Fruit fly (Drosophila melanogaster) ovary, adult (tissue): ENCODE results near the gene Myt1.

Source experiments
- CG17801 ChIP-seq: fragments of 200-800 bp; optimal IDR thresholded peaks from 2 replicates; lab custom pipeline; 2019; ENCODE audit warnings: missing biosample characterization, mild to moderate bottlenecking, missing genetic modification characterization, moderate library complexity; ENCODE audit not compliant: partially characterized antibody

The Myt1 gene

DNA sequence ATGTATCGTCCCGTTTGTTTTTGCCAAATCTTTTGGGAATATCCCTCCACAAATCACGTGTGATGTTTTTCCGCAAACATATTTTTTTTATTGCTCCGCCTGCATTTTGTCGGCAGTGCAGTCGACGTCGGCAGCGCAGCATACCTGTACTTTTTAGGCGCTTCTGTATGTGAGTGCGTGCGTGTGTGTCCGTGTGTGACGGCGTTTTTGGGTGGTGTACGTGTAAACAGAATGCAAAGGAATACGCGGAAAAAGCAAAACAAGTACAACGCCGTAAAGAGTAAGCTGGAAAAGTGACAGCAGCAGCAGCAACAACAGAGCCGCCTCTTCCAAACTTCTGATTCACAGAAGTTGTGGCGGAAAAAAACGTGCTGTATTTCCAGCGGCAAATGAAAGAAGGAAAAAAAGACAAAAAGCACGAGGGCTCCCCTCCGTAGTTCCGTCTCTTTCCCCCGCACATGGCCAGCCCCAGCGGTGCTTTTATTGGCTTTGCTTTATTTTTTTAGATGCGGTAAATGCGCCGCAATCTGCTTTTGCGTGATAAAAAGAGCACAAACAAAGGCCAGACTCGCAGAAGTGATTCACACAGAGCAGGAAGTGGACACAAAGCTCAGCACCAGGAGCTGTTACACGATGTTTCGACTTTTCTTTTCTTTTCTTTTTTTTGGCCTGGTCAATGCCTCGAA, 9.1 kb downstream of the Myt1 start:
- TF ChIP-seq CG17801, result peak; percentile 58

DNA sequence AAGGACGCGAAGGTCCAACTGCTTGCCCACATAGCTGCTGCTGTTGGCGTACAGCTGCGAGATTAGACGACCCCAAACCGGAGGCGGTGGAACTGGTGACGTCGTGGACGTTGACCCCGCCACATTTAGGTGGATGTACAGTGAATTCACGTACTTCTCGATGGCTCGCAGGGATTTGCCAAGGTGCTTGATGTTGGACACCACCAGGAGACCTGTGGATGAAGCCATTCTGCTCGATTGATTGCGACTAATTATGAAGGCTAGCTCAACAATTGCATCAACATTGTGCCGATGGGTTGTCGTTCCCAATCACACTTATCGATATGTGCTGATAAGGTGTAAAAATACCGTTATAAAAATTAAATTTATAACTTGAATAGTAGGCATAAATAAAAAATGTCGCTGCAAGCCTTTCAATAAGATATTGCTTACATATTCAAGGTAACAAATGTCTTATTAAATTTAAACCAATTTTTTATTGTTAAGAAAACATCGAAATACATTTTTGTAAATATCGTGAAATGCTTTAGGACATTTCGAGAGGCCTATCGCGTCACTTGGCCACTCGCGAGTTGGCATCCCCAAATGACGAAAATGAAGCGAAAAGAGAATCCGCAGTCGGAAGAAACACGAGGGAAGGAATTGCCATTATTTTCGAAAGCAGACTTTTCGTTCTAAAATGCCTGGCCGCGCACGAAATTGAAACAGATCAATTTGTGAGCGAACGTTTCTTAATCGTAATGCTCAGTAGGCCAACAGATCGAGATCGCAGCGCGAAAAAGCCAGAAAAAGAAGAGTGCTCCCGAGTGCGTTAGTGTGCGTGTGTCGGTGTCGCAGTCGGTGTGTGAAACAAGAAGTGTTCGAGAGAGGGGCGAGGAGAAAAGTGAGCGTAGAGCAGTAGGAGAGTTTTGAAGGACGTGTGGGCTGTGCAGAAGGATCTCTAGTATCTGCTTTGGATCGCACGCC, 10.6 kb downstream of the Myt1 start, which contains the start of the genes Ppat-Dpck and scny:
Ppat-Dpck (minus strand) TSS at position 263 of the 966 bp plus-strand sequence.
scny (plus strand) TSS at position 471 of the 966 bp plus-strand sequence.
- peak; percentile 35 for TF ChIP-seq CG17801

- TF ChIP-seq CG17801, result no peak
Observed at dm6 chr3L:5765844-5766200, 13.6 kb downstream of the Myt1 start, which contains the start of gene Txl. Gene Txl (plus strand): TSS chr3L:5765846.

dm6 chr3L:5764922-5765843, 14.2 kb downstream of the Myt1 start, which contains the start of gene CG10576:
Gene CG10576 (minus strand): TSS chr3L:5765702.
- TF ChIP-seq CG17801, result no peak

- TF ChIP-seq CG17801, result no peak
Observed at dm6 chr3L:5753605-5754365, 25.6 kb downstream of the Myt1 start.

DNA sequence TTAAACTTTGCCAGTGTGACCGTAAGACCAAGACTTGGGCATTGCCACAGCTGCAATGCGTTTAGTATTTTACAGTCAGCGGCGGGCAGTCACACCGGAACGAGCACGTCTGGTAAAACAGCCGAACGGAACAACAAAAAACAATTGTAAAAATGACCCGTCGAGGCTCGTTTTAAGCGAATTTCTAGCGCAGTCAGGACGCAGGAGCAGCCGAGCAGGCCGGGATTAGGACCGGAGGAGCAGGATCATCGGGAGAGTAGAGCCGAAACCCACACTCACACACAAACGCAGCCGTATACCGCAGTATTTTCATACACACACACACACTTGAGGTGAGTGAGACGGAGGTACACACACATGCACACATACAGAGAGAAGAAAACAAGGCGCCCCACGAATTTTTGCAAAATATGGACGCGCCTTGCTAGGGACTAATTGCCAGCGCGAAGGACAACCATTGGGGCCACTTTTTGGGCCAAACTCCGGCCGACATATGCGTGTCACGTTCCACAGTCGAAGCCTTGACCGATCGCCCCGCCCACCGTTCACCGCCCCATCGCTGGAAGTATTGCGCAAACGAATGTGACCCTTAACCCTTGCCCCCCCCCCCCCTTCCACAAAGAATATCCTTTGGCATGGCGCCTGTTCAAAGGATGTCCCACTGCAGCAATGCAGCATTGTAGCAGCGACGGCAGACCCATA, 26.3 kb downstream of the Myt1 start, which contains the start of gene Usp47:
Usp47 (plus strand) TSS at position 71 of the 702 bp plus-strand sequence.
- peak; percentile 51 for TF ChIP-seq CG17801

dm6 chr3L:5751740-5752579, 27.4 kb downstream of the Myt1 start, which contains the start of gene DnaJ-1:
Gene DnaJ-1 (minus strand): TSS chr3L:5752189.
- peak; percentile 77 for TF ChIP-seq CG17801

dm6 chr3L:5751417-5751739, 28.0 kb downstream of the Myt1 start:
- no peak for TF ChIP-seq CG17801

DNA sequence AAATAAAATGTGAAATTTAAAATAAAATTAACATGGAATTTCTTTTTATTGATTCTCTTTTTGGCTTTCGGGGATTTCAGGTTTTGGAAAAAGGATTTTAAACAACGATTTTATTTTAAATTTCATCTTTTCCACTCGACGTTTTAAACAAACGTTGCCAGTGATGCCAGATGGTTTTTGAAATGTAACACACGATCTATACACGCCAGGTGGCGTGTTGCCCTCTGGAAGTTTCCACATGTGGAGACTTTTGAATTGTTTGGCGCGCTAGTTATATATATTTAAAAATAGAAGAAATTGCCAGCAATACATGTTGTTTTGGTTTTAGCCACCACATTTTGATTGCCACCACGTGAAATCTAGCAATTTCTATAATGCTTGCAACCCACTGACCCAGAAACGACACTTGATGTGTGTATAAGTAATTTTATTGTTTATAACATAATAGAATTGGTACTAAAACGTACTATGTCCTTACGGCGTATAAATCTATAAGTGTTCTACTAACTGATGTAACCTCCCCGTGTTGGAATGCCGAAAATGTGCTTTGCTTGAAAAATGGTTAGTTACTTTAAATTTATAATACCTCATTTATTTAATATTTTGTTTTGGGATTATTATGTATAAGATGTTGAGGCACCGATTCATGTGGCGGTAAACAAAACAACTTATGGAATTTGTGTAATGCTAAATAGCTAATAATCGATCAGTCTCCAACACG, 29.6 kb downstream of the Myt1 start:
- peak; percentile 8 for TF ChIP-seq CG17801

DNA sequence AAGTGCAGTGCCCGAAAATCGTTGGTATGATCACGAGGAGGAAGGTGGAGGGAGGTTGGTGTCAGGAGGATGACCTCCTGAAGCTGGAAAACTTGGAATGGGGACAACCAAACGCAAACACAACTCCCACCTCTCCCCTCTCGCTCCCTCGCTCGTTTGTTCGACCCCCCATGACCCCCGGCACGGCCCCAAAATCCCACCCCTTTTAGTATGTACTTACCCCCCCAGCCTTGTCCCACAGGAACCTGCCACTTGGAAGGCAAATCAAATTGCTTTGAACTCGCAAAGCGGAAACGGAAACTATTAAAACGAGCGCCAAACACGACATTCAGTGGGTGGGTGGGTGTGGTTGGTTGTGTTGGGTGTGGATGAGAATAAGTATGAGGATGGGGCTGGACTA, 47.8 kb downstream of the Myt1 start:
- no peak for TF ChIP-seq CG17801
